Fruit fly (Drosophila melanogaster): Measurements from ENCODE around the gene CG4950.

DNA sequence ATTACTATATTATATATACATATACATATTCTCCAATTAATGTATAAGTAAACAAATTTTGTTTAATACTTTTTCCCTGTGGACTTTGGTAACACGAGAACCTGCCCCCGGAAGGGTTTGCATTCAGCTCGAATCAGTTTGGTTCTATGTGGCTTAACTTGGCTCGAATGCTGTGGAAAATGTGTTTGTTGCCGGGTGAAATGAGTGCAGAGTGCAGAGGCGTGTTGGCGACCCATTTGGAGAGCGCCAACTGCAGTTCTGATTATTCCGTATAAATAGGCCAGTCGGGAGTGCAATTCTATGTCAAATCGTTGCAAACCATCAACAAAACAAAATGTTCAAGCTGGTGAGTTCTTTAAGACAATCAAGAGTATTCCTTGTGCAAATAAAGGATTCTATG is 49.8 kb upstream of the CG4950 start, which contains the start of gene Nplp3:
- TF ChIP-seq psq (optimal IDR thresholded peaks at IDR 0.05): no peak
- TF ChIP-seq usp (GFP tag; optimal IDR thresholded peaks at IDR 0.05): no peak
- TF ChIP-seq EcR (GFP tag; optimal IDR thresholded peaks at IDR 0.05): no peak

All from whole organism.